Worm (Caenorhabditis elegans) whole organism, L3 larva: ENCODE measurements around the gene F28H7.2.

ENCODE experiments used
- R02D3.7 ChIP-seq: fragments of 150-350 bp; optimal IDR thresholded peaks from 2 replicates; lab custom pipeline; 2014; ENCODE audit warnings: missing biosample characterization, missing genetic modification characterization
- ZK546.5 ChIP-seq: sonication (generic microtip); optimal IDR thresholded peaks from 2 replicates; lab custom pipeline; 2017; ENCODE audit warnings: missing biosample characterization, missing genetic modification characterization
- aly-2 ChIP-seq: fragments of 150-350 bp; optimal IDR thresholded peaks from 2 replicates; lab custom pipeline; 2014; ENCODE audit warnings: missing biosample characterization, missing genetic modification characterization
- ama-1 ChIP-seq: fragments of 150-350 bp; optimal IDR thresholded peaks from 2 replicates; lab custom pipeline; 2018
- ceh-16 ChIP-seq: sonication (generic microtip); optimal IDR thresholded peaks from 2 replicates; lab custom pipeline; 2017; ENCODE audit warnings: missing biosample characterization, missing genetic modification characterization
- ceh-82 ChIP-seq: fragments of 150-350 bp; optimal IDR thresholded peaks from 2 replicates; lab custom pipeline; 2014; ENCODE audit warnings: missing biosample characterization, missing genetic modification characterization
- ceh-9 ChIP-seq: sonication (generic microtip); optimal IDR thresholded peaks from 2 replicates; lab custom pipeline; 2018; ENCODE audit warnings: missing biosample characterization, missing genetic modification characterization
- daf-12 ChIP-seq: fragments of 150-350 bp; optimal IDR thresholded peaks from 2 replicates; lab custom pipeline; 2014; ENCODE audit warnings: missing biosample characterization, missing genetic modification reagents, missing genetic modification characterization
- elt-1 ChIP-seq: fragments of 150-350 bp; optimal IDR thresholded peaks from 2 replicates; lab custom pipeline; 2014; ENCODE audit warnings: missing biosample characterization, missing genetic modification characterization
- elt-2 ChIP-seq: sonication (generic microtip); optimal IDR thresholded peaks from 2 replicates; lab custom pipeline; 2016; ENCODE audit warnings: missing genetic modification reagents, mild to moderate bottlenecking, missing genetic modification characterization, missing compliant biosample characterization
- fkh-10 ChIP-seq: sonication (generic microtip); optimal IDR thresholded peaks from 2 replicates; lab custom pipeline; 2017; ENCODE audit warnings: missing biosample characterization, missing genetic modification reagents, missing genetic modification characterization
- fos-1 ChIP-seq: fragments of 150-350 bp; optimal IDR thresholded peaks from 2 replicates; lab custom pipeline; 2014; ENCODE audit warnings: missing biosample characterization, missing genetic modification characterization
- hmg-11 ChIP-seq: sonication (generic microtip); optimal IDR thresholded peaks from 2 replicates; lab custom pipeline; 2016; ENCODE audit warnings: missing genetic modification characterization, missing compliant biosample characterization
- jun-1 ChIP-seq: fragments of 150-350 bp; optimal IDR thresholded peaks from 2 replicates; lab custom pipeline; 2014; ENCODE audit warnings: missing biosample characterization, missing genetic modification reagents, missing genetic modification characterization
- lin-15B ChIP-seq: fragments of 150-350 bp; optimal IDR thresholded peaks from 2 replicates; lab custom pipeline; 2014; ENCODE audit warnings: missing biosample characterization, missing genetic modification characterization
- lsy-12 ChIP-seq: sonication (generic microtip); optimal IDR thresholded peaks from 2 replicates; lab custom pipeline; 2016; ENCODE audit warnings: mild to moderate bottlenecking, missing genetic modification characterization, missing compliant biosample characterization
- mdl-1 ChIP-seq: fragments of 150-350 bp; optimal IDR thresholded peaks from 2 replicates; lab custom pipeline; 2014; ENCODE audit warnings: missing biosample characterization, missing genetic modification characterization
- nfya-1 ChIP-seq: sonication (generic microtip); optimal IDR thresholded peaks from 2 replicates; lab custom pipeline; 2017; ENCODE audit warnings: missing genetic modification characterization, mild to moderate bottlenecking, missing compliant biosample characterization, antibody characterized with exemption, moderate library complexity; ENCODE audit not compliant: insufficient read depth
- nhr-11 ChIP-seq: fragments of 150-350 bp; optimal IDR thresholded peaks from 2 replicates; lab custom pipeline; 2014; ENCODE audit warnings: missing biosample characterization, missing genetic modification characterization
- nhr-12 ChIP-seq: fragments of 150-350 bp; optimal IDR thresholded peaks from 2 replicates; lab custom pipeline; 2014; ENCODE audit warnings: missing biosample characterization, missing genetic modification characterization
- nhr-23 ChIP-seq: fragments of 150-350 bp; optimal IDR thresholded peaks from 2 replicates; lab custom pipeline; 2014; ENCODE audit warnings: missing biosample characterization, missing genetic modification reagents, missing genetic modification characterization
- nhr-25 ChIP-seq: sonication (generic microtip); optimal IDR thresholded peaks from 2 replicates; lab custom pipeline; 2017; ENCODE audit warnings: missing biosample characterization, missing genetic modification characterization
- nhr-43 ChIP-seq: sonication (generic microtip); optimal IDR thresholded peaks from 2 replicates; lab custom pipeline; 2016; ENCODE audit warnings: mild to moderate bottlenecking, missing genetic modification characterization, missing compliant biosample characterization; ENCODE audit not compliant: poor library complexity, severe bottlenecking
- nhr-67 ChIP-seq: fragments of 150-350 bp; optimal IDR thresholded peaks from 2 replicates; lab custom pipeline; 2014; ENCODE audit warnings: missing biosample characterization, missing genetic modification characterization
- nhr-76 ChIP-seq: fragments of 150-350 bp; sonication (generic microtip); optimal IDR thresholded peaks from 5 replicates; lab custom pipeline; 2014; ENCODE audit warnings: missing biosample characterization, missing genetic modification characterization
- nhr-77 ChIP-seq: fragments of 150-350 bp; optimal IDR thresholded peaks from 2 replicates; lab custom pipeline; 2014; ENCODE audit warnings: missing biosample characterization, missing genetic modification characterization
- pha-4 ChIP-seq: fragments of 150-350 bp; optimal IDR thresholded peaks from 2 replicates; lab custom pipeline; 2014; ENCODE audit warnings: missing biosample characterization, missing genetic modification reagents, missing genetic modification characterization
- pqm-1 ChIP-seq: fragments of 150-350 bp; optimal IDR thresholded peaks from 2 replicates; lab custom pipeline; 2017; ENCODE audit warnings: missing biosample characterization, missing genetic modification characterization, inconsistent platforms
- sea-2 ChIP-seq: fragments of 150-350 bp; sonication (generic microtip); optimal IDR thresholded peaks from 4 replicates; lab custom pipeline; 2014; ENCODE audit warnings: missing biosample characterization, missing genetic modification reagents, missing genetic modification characterization
- tbx-2 ChIP-seq: sonication (generic microtip); optimal IDR thresholded peaks from 2 replicates; lab custom pipeline; 2016; ENCODE audit warnings: mild to moderate bottlenecking, missing genetic modification characterization, missing compliant biosample characterization
- unc-39 ChIP-seq: sonication (generic microtip); optimal IDR thresholded peaks from 4 replicates; lab custom pipeline; 2017; ENCODE audit warnings: missing biosample characterization, missing genetic modification characterization
- unc-62 ChIP-seq: fragments of 150-350 bp; sonication (generic microtip); optimal IDR thresholded peaks from 4 replicates; lab custom pipeline; 2014; ENCODE audit warnings: missing biosample characterization, missing genetic modification reagents, missing genetic modification characterization
- ztf-11 ChIP-seq: fragments of 150-350 bp; optimal IDR thresholded peaks from 2 replicates; lab custom pipeline; 2014; ENCODE audit warnings: missing biosample characterization, missing genetic modification characterization
- ztf-4 ChIP-seq: fragments of 150-350 bp; optimal IDR thresholded peaks from 2 replicates; lab custom pipeline; 2014; ENCODE audit warnings: missing biosample characterization, missing genetic modification characterization

The F28H7.2 gene

DNA sequence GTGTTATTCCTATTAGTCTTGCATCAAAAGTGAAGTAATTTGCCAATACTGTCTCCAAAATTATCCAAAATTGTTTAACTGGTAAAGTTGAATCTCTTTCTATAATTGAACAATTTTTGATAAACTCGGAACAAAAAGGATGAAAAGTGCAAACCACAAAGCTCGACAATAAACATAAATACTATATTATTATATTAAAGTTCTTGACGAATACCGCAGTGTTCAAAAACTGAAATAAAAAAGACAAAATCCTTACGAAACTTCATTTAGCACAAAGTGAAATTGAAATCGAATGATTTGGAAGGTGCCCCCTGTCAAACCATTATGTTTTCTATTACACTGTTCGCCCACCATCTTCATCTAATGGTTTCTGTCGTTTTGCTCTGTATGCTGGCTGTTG, 6.3 kb upstream of the F28H7.2 start, which contains the start of gene ZC302.3:
ZC302.3 (minus strand) TSS at position 101 of the 400 bp plus-strand sequence.
- TF ChIP-seq nhr-25 (tag; lab: Kevin White, UChicago), result no peak
- TF ChIP-seq ceh-16 (tag; lab: Kevin White, UChicago), result no peak
- no peak for TF ChIP-seq nhr-23 (tag; lab: Kevin White, UChicago)
- TF ChIP-seq daf-12 (tag; lab: Kevin White, UChicago), result no peak
- no peak for TF ChIP-seq pqm-1
- TF ChIP-seq lsy-12 (tag; lab: Kevin White, UChicago), result no peak
- no peak for TF ChIP-seq R02D3.7 (tag; lab: Kevin White, UChicago)
- no peak for TF ChIP-seq ceh-9
- TF ChIP-seq fos-1 (tag; lab: Kevin White, UChicago), result no peak
- TF ChIP-seq nfya-1 (tag; lab: Kevin White, UChicago), result no peak
- TF ChIP-seq jun-1 (tag; lab: Kevin White, UChicago), result no peak
- no peak for TF ChIP-seq sea-2 (GFP tag; lab: Kevin White, UChicago)
- TF ChIP-seq hmg-11 (tag; lab: Kevin White, UChicago), result no peak
- no peak for TF ChIP-seq nhr-11
- TF ChIP-seq ztf-4 (tag; lab: Kevin White, UChicago), result no peak
- TF ChIP-seq lin-15B (tag; lab: Kevin White, UChicago), result no peak
- no peak for TF ChIP-seq nhr-67 (tag; lab: Kevin White, UChicago)
- TF ChIP-seq elt-1, result no peak
- TF ChIP-seq tbx-2, result no peak

DNA sequence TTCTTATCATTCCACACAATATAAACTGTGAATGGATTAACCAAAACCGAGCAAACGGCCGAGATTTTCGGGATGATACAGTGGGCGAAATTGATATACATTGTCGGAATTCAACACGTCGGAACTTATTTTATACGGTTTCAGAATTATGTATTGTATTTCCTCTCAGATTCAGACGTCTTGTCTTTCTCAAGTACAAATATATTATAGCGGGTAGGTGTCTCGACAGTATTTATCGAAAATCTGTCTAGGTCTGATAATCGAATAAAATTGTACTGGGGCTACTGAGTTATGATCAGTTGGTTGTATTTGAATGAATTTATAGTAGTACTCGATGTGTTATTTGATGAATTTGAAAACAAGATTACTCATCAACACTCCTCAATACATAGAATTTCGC, 4.1 kb upstream of the F28H7.2 start, which contains the start of gene srj-22:
srj-22 (minus strand) TSS at position 101 of the 400 bp plus-strand sequence.
- TF ChIP-seq fos-1 (tag; lab: Kevin White, UChicago) (no peak), elt-1 (no peak), unc-39 (tag; lab: Kevin White, UChicago) (no peak), ceh-82 (no peak), ZK546.5 (tag; lab: Kevin White, UChicago) (no peak), ama-1 (lab: Kevin White, UChicago) (no peak), mdl-1 (tag; lab: Kevin White, UChicago) (no peak), hmg-11 (tag; lab: Kevin White, UChicago) (no peak), nhr-11 (no peak), elt-2 (tag; lab: Kevin White, UChicago) (no peak), R02D3.7 (tag; lab: Kevin White, UChicago) (no peak), fkh-10 (no peak), pqm-1 (no peak), ztf-4 (tag; lab: Kevin White, UChicago) (no peak), aly-2 (tag; lab: Kevin White, UChicago) (no peak), nhr-67 (tag; lab: Kevin White, UChicago) (no peak)

DNA sequence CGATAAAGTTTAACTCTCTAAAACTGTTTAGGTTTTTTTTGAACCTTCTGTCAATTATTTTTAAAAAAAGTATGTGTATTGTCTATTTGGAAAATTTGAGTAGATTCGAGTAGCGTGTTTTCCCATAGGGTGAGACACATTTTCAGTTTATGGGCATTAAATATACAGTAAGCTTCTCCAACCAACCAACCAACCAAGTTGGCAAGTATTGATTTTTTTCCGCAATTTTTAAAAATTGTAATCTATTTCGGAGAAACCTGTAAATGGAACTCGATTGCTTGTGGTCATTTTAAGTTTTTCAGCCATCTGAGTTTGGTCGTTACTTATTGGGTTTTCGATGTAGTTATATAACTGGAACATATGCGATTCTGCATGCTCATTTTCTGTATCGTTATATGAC, 2.7 kb upstream of the F28H7.2 start, which contains the start of gene srj-21:
srj-21 (plus strand) TSS at position 301 of the 400 bp plus-strand sequence.
- TF ChIP-seq pha-4 (tag; lab: Kevin White, UChicago), result no peak
- TF ChIP-seq R02D3.7 (tag; lab: Kevin White, UChicago), result no peak
- no peak for TF ChIP-seq elt-2 (tag; lab: Kevin White, UChicago)
- TF ChIP-seq ceh-9, result no peak
- TF ChIP-seq nhr-67 (tag; lab: Kevin White, UChicago), result no peak
- TF ChIP-seq nhr-77, result no peak
- no peak for TF ChIP-seq ztf-11 (tag; lab: Kevin White, UChicago)
- no peak for TF ChIP-seq lsy-12 (tag; lab: Kevin White, UChicago)
- TF ChIP-seq nhr-12 (tag; lab: Kevin White, UChicago), result no peak
- TF ChIP-seq fos-1 (tag; lab: Kevin White, UChicago), result no peak
- no peak for TF ChIP-seq nhr-76 (tag; lab: Kevin White, UChicago)
- TF ChIP-seq nhr-11, result no peak
- no peak for TF ChIP-seq nhr-43 (tag; lab: Kevin White, UChicago)
- no peak for TF ChIP-seq ama-1 (lab: Kevin White, UChicago)
- no peak for TF ChIP-seq nhr-23 (tag; lab: Kevin White, UChicago)
- no peak for TF ChIP-seq unc-62 (GFP tag; lab: Kevin White, UChicago)

DNA sequence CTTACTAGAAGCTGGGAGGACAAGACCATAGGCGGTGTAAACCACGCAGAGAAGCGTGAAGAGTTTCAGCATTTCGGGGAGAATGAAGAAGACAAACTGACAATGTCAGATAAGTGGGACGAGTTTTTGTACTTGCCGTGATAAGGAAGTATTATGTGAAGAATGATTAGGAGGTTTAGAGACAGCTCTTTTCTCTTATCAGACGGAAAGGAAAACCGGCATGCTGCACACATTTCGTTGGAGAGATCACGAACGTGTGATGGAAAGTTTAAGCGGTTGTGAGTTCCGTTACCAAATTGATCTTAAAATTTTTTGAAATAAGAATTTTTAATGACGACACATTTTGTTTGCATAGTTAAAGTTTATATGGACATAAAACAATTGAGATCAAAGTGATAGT, 2.9 kb downstream of the F28H7.2 start, which contains the start of gene F28H7.3:
F28H7.3 (minus strand) TSS at position 159 of the 400 bp plus-strand sequence.
- TF ChIP-seq jun-1 (tag; lab: Kevin White, UChicago) (peak; percentile 61), nhr-76 (tag; lab: Kevin White, UChicago) (no peak), elt-2 (tag; lab: Kevin White, UChicago) (peak; percentile 95), nhr-43 (tag; lab: Kevin White, UChicago) (no peak), ceh-9 (no peak), pqm-1 (peak; percentile 96)
